Worm (Caenorhabditis elegans) whole organism, L3 larva: ENCODE results near the gene W03B1.5.

Source experiments
- ceh-9 ChIP-seq: sonication (generic microtip); optimal IDR thresholded peaks from 2 replicates; lab custom pipeline; 2018; ENCODE audit warnings: missing biosample characterization, missing genetic modification characterization
- elt-2 ChIP-seq: sonication (generic microtip); optimal IDR thresholded peaks from 2 replicates; lab custom pipeline; 2016; ENCODE audit warnings: missing genetic modification reagents, mild to moderate bottlenecking, missing genetic modification characterization, missing compliant biosample characterization
- elt-3 ChIP-seq, 3 experiments: fragments of 150-350 bp in 1 of 3; sonication (generic microtip) in 2 of 3; optimal IDR thresholded peaks; 2 replicates in 2 of 3; 4 replicates in 1 of 3; lab custom pipeline; 2014 to 2017; ENCODE audit warnings: missing biosample characterization in 3 of 3, missing genetic modification characterization in 3 of 3
- fkh-10 ChIP-seq: sonication (generic microtip); optimal IDR thresholded peaks from 2 replicates; lab custom pipeline; 2017; ENCODE audit warnings: missing biosample characterization, missing genetic modification reagents, missing genetic modification characterization
- jun-1 ChIP-seq: fragments of 150-350 bp; optimal IDR thresholded peaks from 2 replicates; lab custom pipeline; 2014; ENCODE audit warnings: missing biosample characterization, missing genetic modification reagents, missing genetic modification characterization
- lin-15B ChIP-seq: fragments of 150-350 bp; optimal IDR thresholded peaks from 2 replicates; lab custom pipeline; 2014; ENCODE audit warnings: missing biosample characterization, missing genetic modification characterization
- lsy-12 ChIP-seq: sonication (generic microtip); optimal IDR thresholded peaks from 2 replicates; lab custom pipeline; 2016; ENCODE audit warnings: mild to moderate bottlenecking, missing genetic modification characterization, missing compliant biosample characterization
- mml-1 ChIP-seq: fragments of 150-350 bp; sonication (generic microtip); optimal IDR thresholded peaks from 3 replicates; lab custom pipeline; 2014; ENCODE audit warnings: missing biosample characterization, missing genetic modification characterization
- nhr-11 ChIP-seq: fragments of 150-350 bp; optimal IDR thresholded peaks from 2 replicates; lab custom pipeline; 2014; ENCODE audit warnings: missing biosample characterization, missing genetic modification characterization
- nhr-28 ChIP-seq: fragments of 150-350 bp; optimal IDR thresholded peaks from 2 replicates; lab custom pipeline; 2014; ENCODE audit warnings: missing biosample characterization, missing genetic modification characterization
- snpc-4 ChIP-seq: fragments of 150-350 bp; optimal IDR thresholded peaks from 2 replicates; lab custom pipeline; 2014; ENCODE audit warnings: missing biosample characterization, missing genetic modification characterization
- unc-39 ChIP-seq: sonication (generic microtip); optimal IDR thresholded peaks from 4 replicates; lab custom pipeline; 2017; ENCODE audit warnings: missing biosample characterization, missing genetic modification characterization
- ztf-11 ChIP-seq: fragments of 150-350 bp; optimal IDR thresholded peaks from 2 replicates; lab custom pipeline; 2014; ENCODE audit warnings: missing biosample characterization, missing genetic modification characterization

ce11 chrIV:4344828-4345227 lies 3.4 kb upstream of the W03B1.5 start:
- TF ChIP-seq ztf-11 (no peak), nhr-28 (tag; lab: Kevin White, UChicago) (no peak), jun-1 (tag; lab: Kevin White, UChicago) (no peak), elt-3 (tag; optimal IDR thresholded peaks at IDR 0.05; lab: Kevin White, UChicago) (no peak), unc-39 (tag; lab: Kevin White, UChicago) (no peak), mml-1 (tag; lab: Kevin White, UChicago) (no peak), fkh-10 (GFP tag; lab: Kevin White, UChicago) (no peak), lin-15B (no peak), elt-2 (tag; lab: Kevin White, UChicago) (no peak), snpc-4 (tag; lab: Kevin White, UChicago) (no peak), nhr-11 (tag; lab: Kevin White, UChicago) (no peak), lsy-12 (tag; lab: Kevin White, UChicago) (no peak), ceh-9 (tag; lab: Kevin White, UChicago) (no peak)
